Worm (Caenorhabditis elegans) whole organism, midembryonic: ENCODE measurements around the gene algn-8.
"Not testable (repeated sequence)": the region's sequence is repeated elsewhere in the genome, so short reads cannot be mapped to it uniquely, and the experiment has no call there.

ENCODE experiments used
- cog-1 ChIP-seq: sonication (generic microtip); optimal IDR thresholded peaks from 2 replicates; lab custom pipeline; 2016; ENCODE audit warnings: missing genetic modification characterization, missing compliant biosample characterization
- flt-1 ChIP-seq: fragments of 200-800 bp; sonication (Bioruptor generic); IDR thresholded peaks from 2 replicates; pipeline ENCODE4 v1.3.6; 2022; ENCODE audit warnings: missing genetic modification characterization, missing compliant biosample characterization
- med-1 ChIP-seq: sonication (generic microtip); optimal IDR thresholded peaks from 2 replicates; lab custom pipeline; 2017; ENCODE audit warnings: missing genetic modification characterization, mild to moderate bottlenecking, missing compliant biosample characterization, antibody characterized with exemption, missing genetic modification reagents; ENCODE audit not compliant: insufficient read depth
- ref-1 ChIP-seq: fragments of 200-800 bp; sonication (Bioruptor generic); conservative IDR thresholded peaks from 2 replicates; pipeline ENCODE4 v1.3.6; 2022; ENCODE audit warnings: missing genetic modification reagents, missing genetic modification characterization, missing compliant biosample characterization
- ztf-23 ChIP-seq: fragments of 200-800 bp; sonication (Bioruptor generic); IDR thresholded peaks from 2 replicates; pipeline ENCODE4 v1.3.6; 2022; ENCODE audit warnings: missing genetic modification reagents, missing genetic modification characterization, missing compliant biosample characterization
- ztf-29 ChIP-seq: fragments of 200-800 bp; sonication (Bioruptor generic); IDR thresholded peaks from 2 replicates; pipeline ENCODE4 v1.3.6; 2022; ENCODE audit warnings: missing genetic modification reagents, missing genetic modification characterization, missing compliant biosample characterization

DNA sequence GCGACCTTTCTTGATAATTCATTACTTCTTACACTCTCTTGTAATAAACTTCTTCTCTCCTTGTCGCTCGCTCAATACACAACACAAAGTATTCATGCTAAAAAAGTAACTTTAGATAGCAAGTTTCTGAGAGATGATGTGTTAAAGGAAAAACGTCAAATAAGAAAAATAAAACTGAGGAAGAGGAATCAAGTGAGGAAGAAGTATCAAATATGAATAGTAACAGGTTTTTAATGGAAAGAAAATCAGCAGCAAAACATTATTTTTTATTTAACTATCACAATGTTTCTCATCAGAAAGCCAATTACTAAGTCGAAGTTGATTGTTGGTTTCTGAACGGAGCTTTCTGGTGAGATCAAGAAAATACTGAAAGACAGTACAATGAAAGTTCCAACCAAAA lies 19.9 kb downstream of the algn-8 start, which contains the start of gene chil-1:
- TF ChIP-seq med-1; ztf-29 (GFP tag; lab: Robert Waterston, UW); flt-1 (GFP tag; lab: Robert Waterston, UW); ref-1 (GFP tag; lab: Robert Waterston, UW); ztf-23 (GFP tag; lab: Robert Waterston, UW); cog-1: not testable (repeated sequence)
